Worm (Caenorhabditis elegans): ENCODE measurements around the gene rnp-2.
A peak's percentile ranks its signal among the peaks of the same experiment; 100 is the strongest.

rnp-2 gene

ce11 chrIV:4215349-4215748 lies 43.5 kb downstream of the rnp-2 start (continued):
- peak; percentile 55 for TF ChIP-seq F13H6.1 (tag; optimal IDR thresholded peaks at IDR 0.05)

- peak; percentile 86 for TF ChIP-seq nhr-21 (tag; optimal IDR thresholded peaks at IDR 0.05)
- TF ChIP-seq mbf-1 (tag; optimal IDR thresholded peaks at IDR 0.05) = no peak
- TF ChIP-seq alr-1 (tag; optimal IDR thresholded peaks at IDR 0.05) = no peak
- TF ChIP-seq mab-5 (tag; optimal IDR thresholded peaks at IDR 0.05) = no peak
- peak; percentile 73 for TF ChIP-seq sma-9 (GFP tag; optimal IDR thresholded peaks at IDR 0.05)
- no peak for TF ChIP-seq sma-9 (tag; optimal IDR thresholded peaks at IDR 0.05)
- no peak for TF ChIP-seq nhr-25 (tag; optimal IDR thresholded peaks at IDR 0.05)
- no peak for TF ChIP-seq nhr-12 (tag; optimal IDR thresholded peaks at IDR 0.05)
- TF ChIP-seq ceh-16 (tag; optimal IDR thresholded peaks at IDR 0.05) = no peak
- TF ChIP-seq zag-1 (tag; optimal IDR thresholded peaks at IDR 0.05) = no peak
- peak; percentile 4 for TF ChIP-seq egl-27 (tag; optimal IDR thresholded peaks at IDR 0.05)
- TF ChIP-seq aly-2 (tag; optimal IDR thresholded peaks at IDR 0.05) = no peak
- no peak for TF ChIP-seq nhr-129 (tag; optimal IDR thresholded peaks at IDR 0.05)
- no peak for TF ChIP-seq ztf-4 (tag; optimal IDR thresholded peaks at IDR 0.05)
- no peak for TF ChIP-seq dmd-4 (tag; optimal IDR thresholded peaks at IDR 0.05)
- peak; percentile 24 for TF ChIP-seq sma-3 (GFP tag; optimal IDR thresholded peaks at IDR 0.05)
- TF ChIP-seq blmp-1 (tag; optimal IDR thresholded peaks at IDR 0.05; ENCODE audit: insufficient read depth) = no peak
- TF ChIP-seq Y55F3AM.14 (GFP tag; optimal IDR thresholded peaks at IDR 0.05) = no peak
- no peak for TF ChIP-seq ama-1 (optimal IDR thresholded peaks at IDR 0.05)
- TF ChIP-seq fos-1 (tag; optimal IDR thresholded peaks at IDR 0.05) = peak; percentile 21
- TF ChIP-seq unc-62 (GFP tag; optimal IDR thresholded peaks at IDR 0.05) = no peak
Measured at ce11 chrIV:4216099-4216894, 44.4 kb downstream of the rnp-2 start.

ce11 chrIV:4218276-4218675 lies 46.4 kb downstream of the rnp-2 start:
- TF ChIP-seq mdl-1 (tag; optimal IDR thresholded peaks at IDR 0.05) (no peak), zag-1 (tag; optimal IDR thresholded peaks at IDR 0.05) (no peak), nhr-77 (tag; optimal IDR thresholded peaks at IDR 0.05) (no peak), nhr-11 (tag; optimal IDR thresholded peaks at IDR 0.05) (no peak), unc-62 (GFP tag; optimal IDR thresholded peaks at IDR 0.05) (no peak), gmeb-1 (tag; optimal IDR thresholded peaks at IDR 0.05) (no peak), mab-5 (tag; optimal IDR thresholded peaks at IDR 0.05) (no peak), nhr-21 (tag; optimal IDR thresholded peaks at IDR 0.05) (no peak)

- TF ChIP-seq peb-1 (tag; optimal IDR thresholded peaks at IDR 0.05) = no peak
- TF ChIP-seq lsy-2 (tag; optimal IDR thresholded peaks at IDR 0.05) = no peak
- no peak for TF ChIP-seq sma-9 (GFP tag; optimal IDR thresholded peaks at IDR 0.05)
- TF ChIP-seq sma-9 (tag; optimal IDR thresholded peaks at IDR 0.05) = no peak
- no peak for TF ChIP-seq nhr-21 (tag; optimal IDR thresholded peaks at IDR 0.05)
- no peak for TF ChIP-seq unc-62 (GFP tag; optimal IDR thresholded peaks at IDR 0.05)
- no peak for TF ChIP-seq ceh-82 (tag; optimal IDR thresholded peaks at IDR 0.05)
- TF ChIP-seq nhr-10 (tag; optimal IDR thresholded peaks at IDR 0.05) = no peak
- no peak for TF ChIP-seq nhr-77 (tag; optimal IDR thresholded peaks at IDR 0.05)
- no peak for TF ChIP-seq egl-27 (tag; optimal IDR thresholded peaks at IDR 0.05)
- TF ChIP-seq ZK546.5 (tag; optimal IDR thresholded peaks at IDR 0.05) = no peak
Measured at ce11 chrIV:4219983-4220382, 48.1 kb downstream of the rnp-2 start, which contains the start of gene F30B5.11. Gene F30B5.11, minus strand, starts transcription at chrIV:4220083.

All from whole organism, L2 larva.